Worm (Caenorhabditis elegans) whole organism, L2 larva: ENCODE measurements around the gene btb-7.

ENCODE experiments used
- unc-39 ChIP-seq: fragments of 150-350 bp; optimal IDR thresholded peaks from 2 replicates; lab custom pipeline; 2014; ENCODE audit warnings: missing biosample characterization, missing genetic modification characterization
- unc-62 ChIP-seq: fragments of 150-350 bp; optimal IDR thresholded peaks from 2 replicates; lab custom pipeline; 2014; ENCODE audit warnings: missing biosample characterization, missing genetic modification reagents, missing genetic modification characterization

ce11 chrII:1719153-1719552 lies 6.1 kb downstream of the btb-7 start, which contains the start of gene fbxb-48:
- TF ChIP-seq unc-39, result no peak
- no peak for TF ChIP-seq unc-62 (GFP tag; lab: Kevin White, UChicago)
